Worm (Caenorhabditis elegans): ENCODE measurements around the gene cutl-17.
A peak's percentile ranks its signal among the peaks of the same experiment; 100 is the strongest.

ce11 chrIV:9447209-9447608, 10.1 kb downstream of the cutl-17 start, which contains the start of gene hsp-12.6:
- no peak for TF ChIP-seq unc-55 (GFP tag; optimal IDR thresholded peaks at IDR 0.05)
- TF ChIP-seq crh-2 (tag; optimal IDR thresholded peaks at IDR 0.05) = no peak
- TF ChIP-seq unc-39 (tag; optimal IDR thresholded peaks at IDR 0.05) = no peak
- TF ChIP-seq unc-62 (GFP tag; optimal IDR thresholded peaks at IDR 0.05) = no peak
- TF ChIP-seq lsy-2 (tag; optimal IDR thresholded peaks at IDR 0.05) = peak in 1 of 2 experiments; percentile 33
- no peak for TF ChIP-seq lin-11 (tag; optimal IDR thresholded peaks at IDR 0.05)
- TF ChIP-seq elt-3 (tag; optimal IDR thresholded peaks at IDR 0.05) = no peak
- TF ChIP-seq F13H6.1 (tag; optimal IDR thresholded peaks at IDR 0.05) = peak; percentile 47
- no peak for TF ChIP-seq ama-1 (optimal IDR thresholded peaks at IDR 0.05)
- no peak for TF ChIP-seq fos-1 (tag; optimal IDR thresholded peaks at IDR 0.05)

Data from whole organism, L2 larva.